Fruit fly (Drosophila melanogaster) whole organism, embryonic: ENCODE measurements around the gene CG6055.
A peak's percentile ranks its signal among the peaks of the same experiment; 100 is the strongest.

Experiments used
- Bdp1 ChIP-seq: fragments of 200-800 bp; sonication (Bioruptor generic); optimal IDR thresholded peaks from 3 replicates; lab custom pipeline; 2016; ENCODE audit warnings: missing biosample characterization, missing genetic modification characterization
- Bgb ChIP-seq: fragments of 200-800 bp; sonication (Bioruptor generic); IDR thresholded peaks from 2 replicates; pipeline ENCODE4 v1.3.6; 2022; ENCODE audit warnings: missing biosample characterization, missing genetic modification characterization; ENCODE audit not compliant: partially characterized antibody
- CG10431 ChIP-seq: fragments of 200-800 bp; sonication (Bioruptor generic); optimal IDR thresholded peaks from 3 replicates; lab custom pipeline; 2018; ENCODE audit warnings: missing biosample characterization, mild to moderate bottlenecking, missing genetic modification characterization
- CG11085 ChIP-seq: fragments of 200-800 bp; sonication (Bioruptor generic); IDR thresholded peaks from 2 replicates; pipeline ENCODE4 v1.3.6; 2022; ENCODE audit warnings: missing biosample characterization, missing genetic modification characterization
- CG11093 ChIP-seq: fragments of 200-800 bp; sonication (Bioruptor generic); IDR thresholded peaks from 3 replicates; pipeline ENCODE4 v1.3.6; 2022; ENCODE audit warnings: missing biosample characterization, missing genetic modification characterization
- CG12236 ChIP-seq: fragments of 200-800 bp; sonication (Bioruptor generic); optimal IDR thresholded peaks from 2 replicates; lab custom pipeline; 2016; ENCODE audit warnings: missing biosample characterization, missing genetic modification characterization
- CG12299 ChIP-seq: fragments of 200-800 bp; sonication (Bioruptor generic); optimal IDR thresholded peaks from 2 replicates; lab custom pipeline; 2018; ENCODE audit warnings: missing biosample characterization, mild to moderate bottlenecking, missing genetic modification characterization
- CG14050 ChIP-seq: fragments of 200-800 bp; sonication (Bioruptor generic); IDR thresholded peaks from 3 replicates; pipeline ENCODE4 v1.3.6; 2022; ENCODE audit warnings: missing biosample characterization, missing genetic modification characterization
- CG14965 ChIP-seq: fragments of 200-800 bp; sonication (Bioruptor generic); optimal IDR thresholded peaks from 2 replicates; lab custom pipeline; 2016; ENCODE audit warnings: missing biosample characterization, missing genetic modification characterization, borderline replicate concordance
- CG32767 ChIP-seq: fragments of 200-800 bp; sonication (Bioruptor generic); IDR thresholded peaks from 2 replicates; pipeline ENCODE4 v1.3.6; 2022; ENCODE audit warnings: missing biosample characterization, missing genetic modification characterization
- CG4360 ChIP-seq: fragments of 200-800 bp; sonication (Bioruptor generic); IDR thresholded peaks from 2 replicates; pipeline ENCODE4 v1.3.6; 2022; ENCODE audit warnings: missing biosample characterization, missing genetic modification characterization
- CG5180 ChIP-seq: fragments of 200-800 bp; sonication (Bioruptor generic); optimal IDR thresholded peaks from 3 replicates; lab custom pipeline; 2017; ENCODE audit warnings: missing biosample characterization, missing genetic modification characterization, mild to moderate bottlenecking, moderate library complexity, missing genetic modification reagents
- CG6254 ChIP-seq: fragments of 200-800 bp; sonication (Bioruptor generic); optimal IDR thresholded peaks from 3 replicates; lab custom pipeline; 2017; ENCODE audit warnings: mild to moderate bottlenecking, missing biosample characterization, missing genetic modification reagents, missing genetic modification characterization
- CG6791 ChIP-seq: fragments of 200-800 bp; sonication (Bioruptor generic); IDR thresholded peaks from 3 replicates; pipeline ENCODE4 v1.3.6; 2022; ENCODE audit warnings: missing biosample characterization, missing genetic modification characterization; ENCODE audit not compliant: partially characterized antibody
- CG9437 ChIP-seq: fragments of 200-800 bp; sonication (Bioruptor generic); optimal IDR thresholded peaks from 2 replicates; lab custom pipeline; 2018; ENCODE audit warnings: missing biosample characterization, mild to moderate bottlenecking, missing genetic modification characterization
- Dll ChIP-seq: fragments of 200-800 bp; sonication (Bioruptor generic); IDR thresholded peaks from 4 replicates; pipeline ENCODE4 v1.3.6; 2022; ENCODE audit warnings: missing biosample characterization, missing genetic modification characterization; ENCODE audit not compliant: partially characterized antibody
- Drgx ChIP-seq: fragments of 200-800 bp; sonication (Bioruptor generic); IDR thresholded peaks from 2 replicates; pipeline ENCODE4 v1.3.6; 2022; ENCODE audit warnings: missing biosample characterization, missing genetic modification characterization
- Hr3 ChIP-seq: fragments of 200-800 bp; sonication (Bioruptor generic); optimal IDR thresholded peaks from 3 replicates; lab custom pipeline; 2016; ENCODE audit warnings: missing biosample characterization, missing genetic modification characterization
- Jarid2 ChIP-seq: fragments of 200-800 bp; sonication (Bioruptor generic); optimal IDR thresholded peaks from 3 replicates; lab custom pipeline; 2017; ENCODE audit warnings: mild to moderate bottlenecking, missing biosample characterization, missing genetic modification reagents, missing genetic modification characterization
- Lim3 ChIP-seq: fragments of 200-800 bp; sonication (Bioruptor generic); IDR thresholded peaks from 2 replicates; pipeline ENCODE4 v1.3.6; 2022; ENCODE audit warnings: missing biosample characterization, missing genetic modification characterization
- Mad ChIP-seq: fragments of 200-800 bp; sonication (Bioruptor generic); optimal IDR thresholded peaks from 2 replicates; lab custom pipeline; 2016; ENCODE audit warnings: missing biosample characterization, missing genetic modification characterization
- Max ChIP-seq: fragments of 200-800 bp; sonication (Bioruptor generic); optimal IDR thresholded peaks from 2 replicates; lab custom pipeline; 2016; ENCODE audit warnings: missing biosample characterization, mild to moderate bottlenecking, missing genetic modification characterization
- NK7.1 ChIP-seq: fragments of 200-800 bp; sonication (Bioruptor generic); optimal IDR thresholded peaks from 3 replicates; lab custom pipeline; 2016; ENCODE audit warnings: missing biosample characterization, missing genetic modification characterization
- Opbp ChIP-seq: fragments of 200-800 bp; sonication (Bioruptor generic); IDR thresholded peaks from 3 replicates; pipeline ENCODE4 v1.3.6; 2022; ENCODE audit warnings: missing biosample characterization, missing genetic modification characterization; ENCODE audit not compliant: partially characterized antibody
- YL-1 ChIP-seq: fragments of 200-800 bp; sonication (Bioruptor generic); optimal IDR thresholded peaks from 3 replicates; lab custom pipeline; 2017; ENCODE audit warnings: missing biosample characterization, mild to moderate bottlenecking, missing genetic modification characterization
- al ChIP-seq: fragments of 200-800 bp; sonication (Bioruptor generic); IDR thresholded peaks from 2 replicates; pipeline ENCODE4 v1.3.6; 2022; ENCODE audit warnings: missing biosample characterization, missing genetic modification characterization
- az2 ChIP-seq: fragments of 200-800 bp; sonication (Bioruptor generic); optimal IDR thresholded peaks from 3 replicates; lab custom pipeline; 2016; ENCODE audit warnings: missing biosample characterization, missing genetic modification characterization
- bowl ChIP-seq: fragments of 200-800 bp; sonication (Bioruptor generic); IDR thresholded peaks from 2 replicates; pipeline ENCODE4 v1.3.6; 2022; ENCODE audit warnings: missing biosample characterization, missing genetic modification characterization
- chif ChIP-seq, 2 experiments: fragments of 200-800 bp; sonication (Bioruptor generic); optimal IDR thresholded peaks; 3 replicates each; lab custom pipeline; 2016; ENCODE audit warnings: missing biosample characterization in 2 of 2, missing genetic modification characterization in 2 of 2
- croc ChIP-seq: fragments of 200-800 bp; sonication (Bioruptor generic); conservative IDR thresholded peaks from 3 replicates; pipeline ENCODE4 v1.3.6; 2022; ENCODE audit warnings: missing biosample characterization, missing genetic modification characterization
- crp ChIP-seq, 2 experiments: fragments of 200-800 bp; sonication (Bioruptor generic); optimal IDR thresholded peaks; 2 replicates in 1 of 2; 3 replicates in 1 of 2; lab custom pipeline; 2017; ENCODE audit warnings: missing biosample characterization in 2 of 2, missing genetic modification characterization in 2 of 2, mild to moderate bottlenecking in 1 of 2, moderate library complexity in 1 of 2
- eyg ChIP-seq: fragments of 200-800 bp; sonication (Bioruptor generic); optimal IDR thresholded peaks from 3 replicates; lab custom pipeline; 2016; ENCODE audit warnings: missing biosample characterization, missing genetic modification characterization
- fd64A ChIP-seq: fragments of 200-800 bp; sonication (Bioruptor generic); optimal IDR thresholded peaks from 3 replicates; lab custom pipeline; 2018; ENCODE audit warnings: missing biosample characterization, mild to moderate bottlenecking, missing genetic modification characterization
- grau ChIP-seq: fragments of 200-800 bp; optimal IDR thresholded peaks from 3 replicates; lab custom pipeline; 2019; ENCODE audit warnings: missing biosample characterization, mild to moderate bottlenecking, missing genetic modification characterization, moderate library complexity
- kni ChIP-seq: fragments of 200-800 bp; sonication (Bioruptor generic); optimal IDR thresholded peaks from 3 replicates; lab custom pipeline; 2017; ENCODE audit warnings: mild to moderate bottlenecking, missing biosample characterization, missing genetic modification reagents, missing genetic modification characterization
- knrl ChIP-seq: fragments of 200-800 bp; sonication (Bioruptor generic); IDR thresholded peaks from 3 replicates; pipeline ENCODE4 v1.3.6; 2022; ENCODE audit warnings: missing biosample characterization, missing genetic modification characterization; ENCODE audit not compliant: partially characterized antibody
- nom ChIP-seq: fragments of 200-800 bp; sonication (Bioruptor generic); optimal IDR thresholded peaks from 2 replicates; lab custom pipeline; 2017; ENCODE audit warnings: missing biosample characterization, missing genetic modification characterization, mild to moderate bottlenecking, moderate library complexity, missing genetic modification reagents
- otp ChIP-seq: fragments of 200-800 bp; sonication (Bioruptor generic); IDR thresholded peaks from 3 replicates; pipeline ENCODE4, ENCODE4 v1.3.6; 2022; ENCODE audit warnings: missing biosample characterization, missing genetic modification characterization
- wor ChIP-seq: fragments of 200-800 bp; sonication (Bioruptor generic); IDR thresholded peaks from 2 replicates; pipeline ENCODE4 v1.3.6; 2022; ENCODE audit warnings: missing biosample characterization, missing genetic modification characterization
- yki ChIP-seq: fragments of >200 bp; optimal IDR thresholded peaks from 3 replicates; lab custom pipeline; 2018
- z ChIP-seq: fragments of 200-800 bp; sonication (Bioruptor generic); IDR thresholded peaks from 3 replicates; pipeline ENCODE4 v1.3.6; 2022; ENCODE audit warnings: missing biosample characterization, missing genetic modification characterization

CG6055 gene

dm6 chr2L:7466304-7466703, at the start of gene CG6055:
Gene CG6055 (plus strand): TSS chr2L:7466543.
- TF ChIP-seq nom, result peak; percentile 76
- no peak for TF ChIP-seq CG6254
- no peak for TF ChIP-seq Max (GFP tag; lab: Kevin White, UChicago)
- TF ChIP-seq yki, result no peak
- TF ChIP-seq Dll (GFP tag; lab: Robert Waterston, UW), result peak; percentile 33; the same call in 1 of the 4 replicates
- no peak for TF ChIP-seq eyg (GFP tag; lab: Kevin White, UChicago)
- TF ChIP-seq CG12299 (tag; lab: Kevin White, UChicago), result no peak
- TF ChIP-seq CG14965 (GFP tag; lab: Kevin White, UChicago), result no peak
- peak; percentile 98 for TF ChIP-seq CG5180
- no peak for TF ChIP-seq crp (GFP tag; optimal IDR thresholded peaks at IDR 0.05; lab: Kevin White, UChicago)
- peak; percentile 25; the same call in 1 of the 2 replicates for TF ChIP-seq Drgx (GFP tag; lab: Robert Waterston, UW)
- no peak for TF ChIP-seq grau (tag; lab: Kevin White, UChicago)
- TF ChIP-seq CG4360 (GFP tag; lab: Robert Waterston, UW), result no peak
- peak; percentile 45 for TF ChIP-seq kni (GFP tag; lab: Kevin White, UChicago)
- TF ChIP-seq z (GFP tag; lab: Robert Waterston, UW), result 0 out of 3 replicates have a peak, but pooled peaks have one; percentile 54
- no peak for TF ChIP-seq Bgb (GFP tag; lab: Robert Waterston, UW)
- TF ChIP-seq CG10431, result no peak
- TF ChIP-seq NK7.1 (GFP tag; lab: Kevin White, UChicago), result no peak
- no peak for TF ChIP-seq croc
- TF ChIP-seq az2, result no peak
- TF ChIP-seq CG32767 (GFP tag; lab: Robert Waterston, UW), result no peak
- TF ChIP-seq CG14050 (GFP tag; lab: Robert Waterston, UW), result no peak
- TF ChIP-seq Mad, result no peak
- no peak for TF ChIP-seq otp
- no peak for TF ChIP-seq Bdp1 (GFP tag; lab: Kevin White, UChicago)
- no peak for TF ChIP-seq wor (GFP tag; lab: Robert Waterston, UW)
- TF ChIP-seq CG11085, result no peak
- no peak for TF ChIP-seq Lim3 (GFP tag; lab: Robert Waterston, UW)
- no peak for TF ChIP-seq CG12236 (GFP tag; lab: Kevin White, UChicago)
- TF ChIP-seq knrl, result no peak
- TF ChIP-seq CG11093, result no peak
- TF ChIP-seq CG9437 (GFP tag; lab: Kevin White, UChicago), result no peak
- TF ChIP-seq fd64A (GFP tag; lab: Kevin White, UChicago), result no peak
- TF ChIP-seq chif (GFP tag; optimal IDR thresholded peaks at IDR 0.05; lab: Kevin White, UChicago), result no peak
- TF ChIP-seq Jarid2 (GFP tag; lab: Kevin White, UChicago), result peak; percentile 57
- no peak for TF ChIP-seq YL-1 (GFP tag; lab: Kevin White, UChicago)
- no peak for TF ChIP-seq Hr3
- no peak for TF ChIP-seq al (GFP tag; lab: Robert Waterston, UW)
- no peak for TF ChIP-seq bowl (GFP tag; lab: Robert Waterston, UW)
- TF ChIP-seq CG6791 (GFP tag; lab: Robert Waterston, UW), result no peak
- no peak for TF ChIP-seq Opbp (GFP tag; lab: Robert Waterston, UW)
